Worm (Caenorhabditis elegans): Measurements from ENCODE around the gene T10C6.6.

DNA sequence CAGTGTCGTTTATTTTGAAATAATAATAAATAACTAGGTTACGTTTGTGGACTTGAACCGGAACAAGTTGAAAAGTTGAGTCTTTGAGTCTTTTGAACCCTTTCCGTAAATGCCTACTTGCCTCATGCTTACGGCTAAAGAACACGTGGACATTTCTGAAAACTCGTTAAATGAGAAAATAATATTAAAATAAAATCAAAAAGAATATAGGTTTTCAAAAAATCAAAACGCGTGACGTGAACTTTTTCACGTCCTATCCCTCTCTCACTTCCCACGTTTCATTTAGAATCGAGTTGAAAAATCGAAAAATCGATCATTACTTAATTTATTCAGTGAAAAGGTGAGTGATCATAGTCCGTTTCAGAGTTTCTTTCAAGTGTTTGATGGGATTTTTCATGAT lies 25.1 kb downstream of the T10C6.6 start, which contains the start of gene best-12:
- TF ChIP-seq unc-62 (GFP tag; optimal IDR thresholded peaks at IDR 0.05 in 1 of 2) (no peak), unc-62 (tag; optimal IDR thresholded peaks at IDR 0.05) (no peak), nhr-76 (tag; optimal IDR thresholded peaks at IDR 0.05) (no peak), nhr-25 (tag; optimal IDR thresholded peaks at IDR 0.05; ENCODE audit: borderline replicate concordance, insufficient read depth) (no peak), aha-1 (tag) (no peak), hlh-30 (tag; optimal IDR thresholded peaks at IDR 0.05; ENCODE audit: insufficient read depth) (no peak), lsy-2 (tag; optimal IDR thresholded peaks at IDR 0.05) (no peak)

Measured in whole organism, L4 larva.